Worm (Caenorhabditis elegans) whole organism, early embryonic: Measurements from ENCODE around the gene pgm-2.

ENCODE experiments used
- B0310.2 ChIP-seq: sonication (generic microtip); optimal IDR thresholded peaks from 2 replicates; lab custom pipeline; 2016; ENCODE audit warnings: mild to moderate bottlenecking, missing genetic modification characterization, missing compliant biosample characterization
- F13C5.2 ChIP-seq: sonication (generic microtip); optimal IDR thresholded peaks from 2 replicates; lab custom pipeline; 2017; ENCODE audit warnings: mild to moderate bottlenecking, missing genetic modification characterization, inconsistent platforms, missing compliant biosample characterization
- aly-1 ChIP-seq: sonication (generic microtip); optimal IDR thresholded peaks from 2 replicates; lab custom pipeline; 2016; ENCODE audit warnings: missing genetic modification characterization, missing compliant biosample characterization
- ama-1 ChIP-seq: fragments of 150-350 bp; optimal IDR thresholded peaks from 2 replicates; lab custom pipeline; 2014
- ceh-13 ChIP-seq: fragments of 200-800 bp; sonication (Bioruptor generic); optimal IDR thresholded peaks from 2 replicates; lab custom pipeline; 2018; ENCODE audit warnings: mild to moderate bottlenecking, missing genetic modification characterization, missing compliant biosample characterization
- ceh-36 ChIP-seq: sonication (generic microtip); optimal IDR thresholded peaks from 2 replicates; lab custom pipeline; 2016; ENCODE audit warnings: missing genetic modification characterization, inconsistent platforms, missing compliant biosample characterization
- flt-1 ChIP-seq: fragments of 200-800 bp; sonication (Bioruptor generic); IDR thresholded peaks from 2 replicates; pipeline ENCODE4 v1.3.6; 2022; ENCODE audit warnings: missing genetic modification characterization, missing compliant biosample characterization
- hmg-4 ChIP-seq: fragments of 200-800 bp; sonication (Bioruptor generic); optimal IDR thresholded peaks from 2 replicates; lab custom pipeline; 2018; ENCODE audit warnings: mild to moderate bottlenecking, missing genetic modification characterization, missing compliant biosample characterization
- scrt-1 ChIP-seq: fragments of 200-800 bp; sonication (Bioruptor generic); IDR thresholded peaks from 2 replicates; pipeline ENCODE4 v1.3.6; 2022; ENCODE audit warnings: missing genetic modification characterization, missing compliant biosample characterization

DNA sequence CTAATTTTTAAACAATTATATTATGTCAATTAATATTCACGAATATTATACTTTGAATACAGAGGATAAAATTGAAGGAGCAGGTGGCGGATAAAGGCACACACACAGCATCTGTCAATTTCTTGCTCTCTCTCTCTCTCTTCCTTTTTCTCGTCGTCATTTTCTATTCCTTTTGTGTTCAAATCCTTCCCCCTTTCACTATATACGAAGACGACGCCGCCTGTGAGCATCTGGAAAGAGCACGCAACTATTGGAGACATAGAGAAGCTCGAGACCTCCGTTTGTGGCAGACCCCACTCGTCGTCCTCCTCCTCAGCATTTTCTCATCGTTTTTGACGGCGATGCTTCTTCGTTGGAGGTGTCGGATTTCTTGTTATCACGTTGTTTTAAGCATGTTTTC is 41.0 kb upstream of the pgm-2 start:
- TF ChIP-seq aly-1 (tag; lab: Kevin White, UChicago) (no peak), B0310.2 (tag; lab: Kevin White, UChicago) (no peak), ama-1 (lab: Kevin White, UChicago) (no peak), hmg-4 (GFP tag; lab: Kevin White, UChicago) (peak; percentile 30), F13C5.2 (tag; lab: Kevin White, UChicago) (no peak), ceh-13 (GFP tag; lab: Kevin White, UChicago) (no peak), flt-1 (GFP tag; lab: Robert Waterston, UW) (no peak), scrt-1 (GFP tag; lab: Robert Waterston, UW) (no peak), ceh-36 (no peak)
